Fruit fly (Drosophila melanogaster) whole organism, prepupa: ENCODE results near the gene CG11672.

ENCODE experiments used
- Blimp-1 ChIP-seq: fragments of 200-800 bp; sonication (Bioruptor generic); optimal IDR thresholded peaks from 3 replicates; lab custom pipeline; 2017; ENCODE audit warnings: missing biosample characterization, missing genetic modification characterization, mild to moderate bottlenecking, moderate library complexity, missing genetic modification reagents
- CG10631 ChIP-seq: fragments of 200-800 bp; sonication (Bioruptor generic); optimal IDR thresholded peaks from 2 replicates; lab custom pipeline; 2016; ENCODE audit warnings: missing biosample characterization, missing genetic modification characterization
- CG11294 ChIP-seq: fragments of 200-800 bp; sonication (Bioruptor generic); IDR thresholded peaks from 2 replicates; pipeline ENCODE4 v1.3.6; 2022; ENCODE audit warnings: missing biosample characterization, missing genetic modification characterization
- CG11762 ChIP-seq: fragments of 200-800 bp; sonication (Bioruptor generic); optimal IDR thresholded peaks from 3 replicates; lab custom pipeline; 2016; ENCODE audit warnings: missing biosample characterization, missing genetic modification characterization; ENCODE audit not compliant: insufficient read depth
- CG15336 ChIP-seq: fragments of 200-800 bp; sonication (Bioruptor generic); IDR thresholded peaks from 2 replicates; pipeline ENCODE4 v1.3.6; 2022; ENCODE audit warnings: missing biosample characterization, missing genetic modification characterization
- CG16779 ChIP-seq: fragments of 200-800 bp; sonication (Bioruptor generic); optimal IDR thresholded peaks from 3 replicates; lab custom pipeline; 2017; ENCODE audit warnings: missing biosample characterization, mild to moderate bottlenecking, missing genetic modification characterization
- CG31627 ChIP-seq: fragments of 200-800 bp; sonication (Bioruptor generic); optimal IDR thresholded peaks from 3 replicates; lab custom pipeline; 2016; ENCODE audit warnings: missing biosample characterization, missing genetic modification characterization
- CG32006 ChIP-seq: fragments of 200-800 bp; sonication (Bioruptor generic); optimal IDR thresholded peaks from 3 replicates; lab custom pipeline; 2017; ENCODE audit warnings: missing biosample characterization, mild to moderate bottlenecking, missing genetic modification characterization
- CG4318 ChIP-seq: fragments of 200-800 bp; sonication (Bioruptor generic); optimal IDR thresholded peaks from 3 replicates; lab custom pipeline; 2017; ENCODE audit warnings: missing biosample characterization, mild to moderate bottlenecking, missing genetic modification characterization
- CG6163 ChIP-seq: fragments of 200-800 bp; sonication (Bioruptor generic); IDR thresholded peaks from 3 replicates; pipeline ENCODE4 v1.3.6; 2022; ENCODE audit warnings: missing biosample characterization, missing genetic modification characterization
- CG6276 ChIP-seq: fragments of 200-800 bp; sonication (Bioruptor generic); optimal IDR thresholded peaks from 2 replicates; lab custom pipeline; 2017; ENCODE audit warnings: missing biosample characterization, mild to moderate bottlenecking, missing genetic modification characterization
- CG6792 ChIP-seq: fragments of 200-800 bp; sonication (Bioruptor generic); optimal IDR thresholded peaks from 3 replicates; lab custom pipeline; 2016; ENCODE audit warnings: missing biosample characterization, missing genetic modification characterization
- CG6808 ChIP-seq: fragments of 200-800 bp; sonication (Bioruptor generic); optimal IDR thresholded peaks from 3 replicates; lab custom pipeline; 2017; ENCODE audit warnings: missing biosample characterization, missing genetic modification characterization, mild to moderate bottlenecking, moderate library complexity, missing genetic modification reagents
- CG6854 ChIP-seq: fragments of 200-800 bp; sonication (Bioruptor generic); optimal IDR thresholded peaks from 2 replicates; lab custom pipeline; 2017; ENCODE audit warnings: missing biosample characterization, mild to moderate bottlenecking, missing genetic modification characterization
- CG7368 ChIP-seq: fragments of 200-800 bp; sonication (Bioruptor generic); optimal IDR thresholded peaks from 3 replicates; lab custom pipeline; 2016; ENCODE audit warnings: missing biosample characterization, missing genetic modification characterization
- CG8119 ChIP-seq: fragments of 200-800 bp; sonication (Bioruptor generic); IDR thresholded peaks from 3 replicates; pipeline ENCODE4 v1.3.6; 2022; ENCODE audit warnings: missing biosample characterization, missing genetic modification characterization
- CG8319 ChIP-seq: fragments of 200-800 bp; sonication (Bioruptor generic); optimal IDR thresholded peaks from 3 replicates; lab custom pipeline; 2016; ENCODE audit warnings: missing biosample characterization, missing genetic modification characterization
- CG8632 ChIP-seq: fragments of 200-800 bp; sonication (Bioruptor generic); optimal IDR thresholded peaks from 3 replicates; lab custom pipeline; 2016; ENCODE audit warnings: missing biosample characterization, missing genetic modification characterization
- CG9139 ChIP-seq: fragments of 200-800 bp; sonication (Bioruptor generic); optimal IDR thresholded peaks from 3 replicates; lab custom pipeline; 2017; ENCODE audit warnings: missing biosample characterization, mild to moderate bottlenecking, missing genetic modification characterization
- Eip78C ChIP-seq: fragments of 200-800 bp; sonication (Bioruptor generic); peaks from one replicate; lab custom pipeline; 2016; ENCODE audit warnings: missing biosample characterization, missing genetic modification characterization
- Eip93F ChIP-seq: fragments of 200-800 bp; sonication (Bioruptor generic); optimal IDR thresholded peaks from 2 replicates; lab custom pipeline; 2016; ENCODE audit warnings: missing biosample characterization, mild to moderate bottlenecking, missing genetic modification characterization
- Ets21C ChIP-seq: fragments of 200-800 bp; sonication (Bioruptor generic); optimal IDR thresholded peaks from 3 replicates; lab custom pipeline; 2016; ENCODE audit warnings: missing biosample characterization, missing genetic modification characterization
- Ets96B ChIP-seq: fragments of 200-800 bp; optimal IDR thresholded peaks from 2 replicates; lab custom pipeline; 2019; ENCODE audit warnings: missing biosample characterization, mild to moderate bottlenecking, missing genetic modification characterization, moderate library complexity
- Gug ChIP-seq: fragments of 200-800 bp; sonication (Bioruptor generic); IDR thresholded peaks from 2 replicates; pipeline ENCODE4 v1.3.6; 2022; ENCODE audit warnings: missing biosample characterization, missing genetic modification characterization
- Hr38 ChIP-seq: sonication (Bioruptor generic); optimal IDR thresholded peaks from 2 replicates; lab custom pipeline; 2016; ENCODE audit warnings: missing biosample characterization, missing genetic modification characterization
- Hr39 ChIP-seq: fragments of 200-800 bp; sonication (Bioruptor generic); optimal IDR thresholded peaks from 2 replicates; lab custom pipeline; 2016; ENCODE audit warnings: missing biosample characterization, missing genetic modification characterization
- Hr4 ChIP-seq: fragments of 200-800 bp; sonication (Bioruptor generic); optimal IDR thresholded peaks from 3 replicates; lab custom pipeline; 2016; ENCODE audit warnings: missing biosample characterization, missing genetic modification characterization
- Lpt ChIP-seq: fragments of 200-800 bp; sonication (Bioruptor generic); optimal IDR thresholded peaks from 3 replicates; lab custom pipeline; 2016; ENCODE audit warnings: missing biosample characterization, missing genetic modification characterization
- Smox ChIP-seq: fragments of 200-800 bp; sonication (Bioruptor generic); optimal IDR thresholded peaks from 3 replicates; lab custom pipeline; 2016; ENCODE audit warnings: missing biosample characterization, missing genetic modification characterization
- Sox102F ChIP-seq: fragments of 200-800 bp; sonication (Bioruptor generic); optimal IDR thresholded peaks from 2 replicates; lab custom pipeline; 2016; ENCODE audit warnings: missing biosample characterization, mild to moderate bottlenecking, missing genetic modification characterization
- Sox14 ChIP-seq: fragments of 200-800 bp; sonication (Bioruptor generic); optimal IDR thresholded peaks from 3 replicates; lab custom pipeline; 2016; ENCODE audit warnings: missing biosample characterization, missing genetic modification characterization
- achi ChIP-seq: fragments of 200-800 bp; sonication (Bioruptor generic); optimal IDR thresholded peaks from 3 replicates; lab custom pipeline; 2016; ENCODE audit warnings: missing biosample characterization, missing genetic modification characterization
- acj6 ChIP-seq: fragments of 200-800 bp; sonication (Bioruptor generic); optimal IDR thresholded peaks from 3 replicates; lab custom pipeline; 2016; ENCODE audit warnings: missing biosample characterization, missing genetic modification characterization
- dac ChIP-seq: fragments of 200-800 bp; sonication (Bioruptor generic); optimal IDR thresholded peaks from 2 replicates; lab custom pipeline; 2017; ENCODE audit warnings: missing biosample characterization, mild to moderate bottlenecking, missing genetic modification characterization
- dsx ChIP-seq: fragments of 200-800 bp; optimal IDR thresholded peaks from 3 replicates; lab custom pipeline; 2019; ENCODE audit warnings: missing biosample characterization, mild to moderate bottlenecking, missing genetic modification characterization, moderate library complexity; ENCODE audit not compliant: poor library complexity, severe bottlenecking
- eg ChIP-seq: fragments of 200-800 bp; sonication (Bioruptor generic); IDR thresholded peaks from 3 replicates; pipeline ENCODE4 v1.3.6; 2022; ENCODE audit warnings: missing biosample characterization, missing genetic modification characterization
- esn ChIP-seq: fragments of 200-800 bp; sonication (Bioruptor generic); optimal IDR thresholded peaks from 2 replicates; lab custom pipeline; 2016; ENCODE audit warnings: missing biosample characterization, mild to moderate bottlenecking, missing genetic modification characterization, moderate library complexity
- fd59A ChIP-seq: fragments of 200-800 bp; sonication (Bioruptor generic); optimal IDR thresholded peaks from 2 replicates; lab custom pipeline; 2017; ENCODE audit warnings: missing biosample characterization, mild to moderate bottlenecking, missing genetic modification characterization, missing genetic modification reagents
- lz ChIP-seq: fragments of 200-800 bp; sonication (Bioruptor generic); optimal IDR thresholded peaks from 3 replicates; lab custom pipeline; 2016; ENCODE audit warnings: missing biosample characterization, missing genetic modification characterization
- net ChIP-seq: fragments of 200-800 bp; sonication (Bioruptor generic); optimal IDR thresholded peaks from 3 replicates; lab custom pipeline; 2016; ENCODE audit warnings: missing biosample characterization, missing genetic modification characterization
- pdm3 ChIP-seq: fragments of 200-800 bp; sonication (Bioruptor generic); optimal IDR thresholded peaks from 3 replicates; lab custom pipeline; 2016; ENCODE audit warnings: missing biosample characterization, missing genetic modification characterization
- salr ChIP-seq, 2 experiments: fragments of 200-800 bp; sonication (Bioruptor generic); optimal IDR thresholded peaks; 3 replicates each; lab custom pipeline; 2016 to 2018; ENCODE audit warnings: missing biosample characterization in 2 of 2, missing genetic modification characterization in 2 of 2, mild to moderate bottlenecking in 1 of 2
- spab ChIP-seq: fragments of 200-800 bp; sonication (Bioruptor generic); optimal IDR thresholded peaks from 2 replicates; lab custom pipeline; 2017; ENCODE audit warnings: missing biosample characterization, mild to moderate bottlenecking, missing genetic modification characterization, missing genetic modification reagents
- ss ChIP-seq, 2 experiments: fragments of 200-800 bp; sonication (Bioruptor generic); optimal IDR thresholded peaks; 2 replicates in 1 of 2; 3 replicates in 1 of 2; lab custom pipeline; 2017 to 2018; ENCODE audit warnings: mild to moderate bottlenecking in 2 of 2, missing biosample characterization in 2 of 2, missing genetic modification characterization in 2 of 2, moderate library complexity in 1 of 2
- svp ChIP-seq: fragments of 200-800 bp; sonication (Bioruptor generic); peaks from one replicate; lab custom pipeline; 2016; ENCODE audit warnings: missing biosample characterization, missing genetic modification characterization
- topi ChIP-seq: fragments of 200-800 bp; sonication (Bioruptor generic); optimal IDR thresholded peaks from 3 replicates; lab custom pipeline; 2016; ENCODE audit warnings: missing biosample characterization, missing genetic modification characterization
- vri ChIP-seq: fragments of 200-800 bp; sonication (Bioruptor generic); optimal IDR thresholded peaks from 3 replicates; lab custom pipeline; 2016; ENCODE audit warnings: missing biosample characterization, mild to moderate bottlenecking, missing genetic modification characterization

Gene CG11672

dm6 chr3R:8240302-8240682, 50.1 kb downstream of the CG11672 start, which contains the start of gene Ada2b:
Gene Ada2b, minus strand, starts transcription at chr3R:8240515.
- TF ChIP-seq Eip78C (GFP tag; lab: Kevin White, UChicago) = no peak
- TF ChIP-seq dsx (GFP tag; lab: Kevin White, UChicago) = peak; percentile 22

- TF ChIP-seq topi (GFP tag; lab: Kevin White, UChicago) (peak; percentile 92), CG32006 (peak; percentile 95), CG6276 (peak; percentile 94), eg (GFP tag; lab: Robert Waterston, UW) (peak; percentile 72), salr (GFP tag; optimal IDR thresholded peaks at IDR 0.05; lab: Kevin White, UChicago) (peak; percentile 52 to 97), CG6792 (peak; percentile 86), dsx (GFP tag; lab: Kevin White, UChicago) (peak; percentile 69), CG6808 (GFP tag; lab: Kevin White, UChicago) (peak; percentile 90), CG11762 (peak; percentile 83), esn (GFP tag; lab: Kevin White, UChicago) (peak; percentile 95), CG8319 (peak; percentile 79), svp (GFP tag; lab: Kevin White, UChicago) (peak; percentile 97), vri (GFP tag; lab: Kevin White, UChicago) (peak; percentile 71), CG8632 (GFP tag; lab: Kevin White, UChicago) (peak; percentile 88), Gug (GFP tag; lab: Robert Waterston, UW) (peak; percentile 43), fd59A (GFP tag; lab: Kevin White, UChicago) (peak; percentile 83), Hr4 (GFP tag; lab: Kevin White, UChicago) (peak; percentile 90), pdm3 (GFP tag; lab: Kevin White, UChicago) (peak; percentile 89), Eip93F (GFP tag; lab: Kevin White, UChicago) (peak; percentile 64), Hr39 (GFP tag; lab: Kevin White, UChicago) (peak; percentile 83), Lpt (peak; percentile 68), Smox (GFP tag; lab: Kevin White, UChicago) (peak; percentile 89), Ets21C (peak; percentile 68), CG16779 (tag; lab: Kevin White, UChicago) (peak; percentile 88), achi (GFP tag; lab: Kevin White, UChicago) (peak; percentile 90), CG9139 (GFP tag; lab: Kevin White, UChicago) (peak; percentile 61), CG11294 (GFP tag; lab: Robert Waterston, UW) (peak; percentile 40; the same call in 1 of the 2 replicates), dac (GFP tag; lab: Kevin White, UChicago) (peak; percentile 73), Hr38 (GFP tag; lab: Kevin White, UChicago) (no peak), lz (GFP tag; lab: Kevin White, UChicago) (peak; percentile 89), Eip78C (GFP tag; lab: Kevin White, UChicago) (peak; percentile 99), CG6163 (GFP tag; lab: Robert Waterston, UW) (peak; percentile 74), Ets96B (tag; lab: Kevin White, UChicago) (peak; percentile 84), Sox14 (GFP tag; lab: Kevin White, UChicago) (peak; percentile 86), net (peak; percentile 90), acj6 (GFP tag; lab: Kevin White, UChicago) (peak; percentile 89), CG31627 (GFP tag; lab: Kevin White, UChicago) (peak; percentile 85), CG10631 (GFP tag; lab: Kevin White, UChicago) (peak; percentile 90), ss (GFP tag; optimal IDR thresholded peaks at IDR 0.05; lab: Kevin White, UChicago) (peak; percentile 83 to 89), CG7368 (GFP tag; lab: Kevin White, UChicago) (peak; percentile 77), CG15336 (GFP tag; lab: Robert Waterston, UW) (peak; percentile 76), CG4318 (peak; percentile 88), spab (GFP tag; lab: Kevin White, UChicago) (peak; percentile 84), Sox102F (GFP tag; lab: Kevin White, UChicago) (peak; percentile 89), CG8119 (GFP tag; lab: Robert Waterston, UW) (peak; percentile 86), Blimp-1 (GFP tag; lab: Kevin White, UChicago) (peak; percentile 79), CG6854 (GFP tag; lab: Kevin White, UChicago) (peak; percentile 69)
These were observed 50.7 kb downstream of the CG11672 start for dm6 chr3R:8239472-8240301.
